Worm (Caenorhabditis elegans) whole organism, late embryonic: ENCODE measurements around the gene H10D18.1.

Source experiments
- K02D7.2 ChIP-seq: sonication (generic microtip); optimal IDR thresholded peaks from 2 replicates; lab custom pipeline; 2017; ENCODE audit warnings: mild to moderate bottlenecking, missing genetic modification characterization, missing compliant biosample characterization
- ama-1 ChIP-seq: fragments of 150-350 bp; optimal IDR thresholded peaks from 2 replicates; lab custom pipeline; 2014
- ceh-14 ChIP-seq: sonication (generic microtip); optimal IDR thresholded peaks from 2 replicates; lab custom pipeline; 2016; ENCODE audit warnings: missing genotype, missing genetic modification characterization, missing compliant biosample characterization
- ceh-18 ChIP-seq: sonication (generic microtip); optimal IDR thresholded peaks from 2 replicates; lab custom pipeline; 2016; ENCODE audit warnings: missing genetic modification characterization, missing compliant biosample characterization
- ceh-19 ChIP-seq: fragments of 200-800 bp; sonication (Bioruptor generic); optimal IDR thresholded peaks from 2 replicates; lab custom pipeline; 2018; ENCODE audit warnings: mild to moderate bottlenecking, missing genetic modification characterization, missing compliant biosample characterization
- ceh-2 ChIP-seq: sonication (generic microtip); optimal IDR thresholded peaks from 2 replicates; lab custom pipeline; 2016; ENCODE audit warnings: missing genotype, missing genetic modification characterization, missing compliant biosample characterization
- ceh-22 ChIP-seq: sonication (generic microtip); optimal IDR thresholded peaks from 2 replicates; lab custom pipeline; 2017; ENCODE audit warnings: missing biosample characterization, missing genetic modification characterization
- ceh-24 ChIP-seq: sonication (generic microtip); optimal IDR thresholded peaks from 2 replicates; lab custom pipeline; 2016; ENCODE audit warnings: mild to moderate bottlenecking, missing genetic modification characterization, missing compliant biosample characterization
- ceh-31 ChIP-seq: sonication (generic microtip); optimal IDR thresholded peaks from 2 replicates; lab custom pipeline; 2016; ENCODE audit warnings: missing genetic modification characterization, missing compliant biosample characterization
- ceh-34 ChIP-seq: sonication (generic microtip); optimal IDR thresholded peaks from 2 replicates; lab custom pipeline; 2016; ENCODE audit warnings: mild to moderate bottlenecking, missing genetic modification characterization, missing compliant biosample characterization
- ceh-45 ChIP-seq: fragments of 200-800 bp; sonication (Bioruptor generic); IDR thresholded peaks from 2 replicates; pipeline ENCODE4 v1.3.6; 2022; ENCODE audit warnings: missing genetic modification reagents, missing genetic modification characterization, missing compliant biosample characterization
- che-1 ChIP-seq: sonication (generic microtip); optimal IDR thresholded peaks from 2 replicates; lab custom pipeline; 2016; ENCODE audit warnings: mild to moderate bottlenecking, missing genetic modification characterization, missing compliant biosample characterization
- elt-2 ChIP-seq: sonication (generic microtip); optimal IDR thresholded peaks from 2 replicates; lab custom pipeline; 2016; ENCODE audit warnings: missing genetic modification reagents, missing genetic modification characterization, missing compliant biosample characterization
- elt-4 ChIP-seq: sonication (generic microtip); optimal IDR thresholded peaks from 2 replicates; lab custom pipeline; 2016; ENCODE audit warnings: missing genetic modification characterization, missing compliant biosample characterization
- fax-1 ChIP-seq: sonication (generic microtip); optimal IDR thresholded peaks from 2 replicates; lab custom pipeline; 2016; ENCODE audit warnings: missing genotype, missing genetic modification characterization, missing compliant biosample characterization
- gmeb-2 ChIP-seq: sonication (generic microtip); optimal IDR thresholded peaks from 2 replicates; lab custom pipeline; 2016; ENCODE audit warnings: missing genetic modification characterization, inconsistent platforms, missing compliant biosample characterization
- hlh-15 ChIP-seq: sonication (generic microtip); optimal IDR thresholded peaks from 2 replicates; lab custom pipeline; 2016; ENCODE audit warnings: missing genetic modification characterization, missing compliant biosample characterization
- hlh-30 ChIP-seq: sonication (generic microtip); optimal IDR thresholded peaks from 2 replicates; lab custom pipeline; 2017; ENCODE audit warnings: antibody characterized with exemption, missing genetic modification characterization, missing compliant biosample characterization; ENCODE audit not compliant: insufficient read depth
- hlh-8 ChIP-seq: sonication (generic microtip); optimal IDR thresholded peaks from 2 replicates; lab custom pipeline; 2016; ENCODE audit warnings: missing genotype, missing genetic modification characterization, missing compliant biosample characterization
- madf-2 ChIP-seq: sonication (generic microtip); optimal IDR thresholded peaks from 2 replicates; lab custom pipeline; 2017; ENCODE audit warnings: missing genetic modification characterization, missing compliant biosample characterization
- nfya-1 ChIP-seq: sonication (generic microtip); optimal IDR thresholded peaks from 2 replicates; lab custom pipeline; 2017; ENCODE audit warnings: missing genetic modification characterization, mild to moderate bottlenecking, missing compliant biosample characterization, antibody characterized with exemption, moderate library complexity
- nhr-11 ChIP-seq: fragments of 150-350 bp; optimal IDR thresholded peaks from 2 replicates; lab custom pipeline; 2014; ENCODE audit warnings: missing biosample characterization, missing genetic modification characterization
- nhr-232 ChIP-seq: sonication (generic microtip); optimal IDR thresholded peaks from 2 replicates; lab custom pipeline; 2016; ENCODE audit warnings: missing genetic modification characterization, missing compliant biosample characterization
- npax-4 ChIP-seq: sonication (generic microtip); optimal IDR thresholded peaks from 2 replicates; lab custom pipeline; 2016; ENCODE audit warnings: missing genetic modification characterization, missing compliant biosample characterization
- odd-2 ChIP-seq: sonication (generic microtip); optimal IDR thresholded peaks from 2 replicates; lab custom pipeline; 2017; ENCODE audit warnings: antibody characterized with exemption, mild to moderate bottlenecking, missing genetic modification characterization, missing compliant biosample characterization
- pag-3 ChIP-seq: sonication (generic microtip); optimal IDR thresholded peaks from 2 replicates; lab custom pipeline; 2016; ENCODE audit warnings: missing compliant biosample characterization, missing genetic modification characterization, borderline replicate concordance
- pat-9 ChIP-seq: fragments of 200-800 bp; sonication (Bioruptor generic); optimal IDR thresholded peaks from 2 replicates; lab custom pipeline; 2018; ENCODE audit warnings: mild to moderate bottlenecking, missing genetic modification characterization, moderate library complexity, missing compliant biosample characterization
- pha-4 ChIP-seq: fragments of 150-350 bp; optimal IDR thresholded peaks from 2 replicates; lab custom pipeline; 2018; ENCODE audit warnings: missing biosample characterization, missing genetic modification reagents, missing genetic modification characterization
- ref-2 ChIP-seq: sonication (generic microtip); optimal IDR thresholded peaks from 2 replicates; lab custom pipeline; 2016; ENCODE audit warnings: missing genetic modification characterization, missing compliant biosample characterization
- sox-2 ChIP-seq: fragments of 200-800 bp; sonication (Bioruptor generic); IDR thresholded peaks from 2 replicates; pipeline ENCODE4 v1.3.6; 2022; ENCODE audit warnings: missing genetic modification reagents, missing genetic modification characterization, missing compliant biosample characterization
- sox-4 ChIP-seq: sonication (generic microtip); optimal IDR thresholded peaks from 2 replicates; lab custom pipeline; 2017; ENCODE audit warnings: mild to moderate bottlenecking, missing genetic modification characterization, inconsistent platforms, missing compliant biosample characterization
- tbx-7 ChIP-seq: sonication (generic microtip); optimal IDR thresholded peaks from 2 replicates; lab custom pipeline; 2016; ENCODE audit warnings: missing genotype, missing genetic modification characterization, missing compliant biosample characterization
- unc-3 ChIP-seq, 2 experiments: fragments of 200-800 bp in 1 of 2; sonication (Bioruptor generic) in 1 of 2; sonication (generic microtip) in 1 of 2; conservative IDR thresholded peaks in 1 of 2; optimal IDR thresholded peaks in 1 of 2; 2 replicates each; pipeline versions ENCODE4 v1.3.6 to Lab custom; 2016 to 2022; ENCODE audit warnings: missing compliant biosample characterization in 2 of 2, missing genetic modification characterization in 2 of 2, missing genetic modification reagents in 1 of 2
- unc-42 ChIP-seq: sonication (generic microtip); optimal IDR thresholded peaks from 2 replicates; lab custom pipeline; 2016; ENCODE audit warnings: missing genotype, missing genetic modification characterization, missing compliant biosample characterization
- unc-55 ChIP-seq: sonication (generic microtip); optimal IDR thresholded peaks from 2 replicates; lab custom pipeline; 2017; ENCODE audit warnings: missing biosample characterization, missing genetic modification reagents, missing genetic modification characterization
- unc-86 ChIP-seq: sonication (generic microtip); optimal IDR thresholded peaks from 2 replicates; lab custom pipeline; 2016; ENCODE audit warnings: missing genetic modification characterization, missing compliant biosample characterization
- zip-5 ChIP-seq: sonication (generic microtip); optimal IDR thresholded peaks from 2 replicates; lab custom pipeline; 2016; ENCODE audit warnings: missing genetic modification characterization, missing compliant biosample characterization

H10D18.1 gene

DNA sequence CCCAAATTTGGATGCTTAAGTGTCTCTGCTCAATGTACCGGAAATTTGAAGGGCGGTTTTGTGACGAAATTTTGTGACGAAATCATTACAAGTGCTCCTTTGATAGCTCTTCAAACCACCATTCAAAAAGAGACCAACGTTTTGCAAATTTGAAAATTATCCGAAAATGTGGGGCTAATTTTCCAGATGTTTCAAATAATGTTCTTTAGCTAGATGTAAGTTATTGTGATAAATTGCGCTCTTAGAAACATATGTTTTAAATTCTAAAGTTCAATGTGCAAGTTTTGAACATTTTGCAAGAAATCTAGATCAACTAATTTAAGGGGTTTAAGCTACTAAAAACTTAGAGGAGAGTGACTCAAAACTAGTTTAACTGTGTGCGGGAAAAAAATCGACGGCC, 5.9 kb downstream of the H10D18.1 start:
- TF ChIP-seq nfya-1 (tag; lab: Kevin White, UChicago) (no peak), ceh-34 (tag; lab: Kevin White, UChicago) (no peak)

DNA sequence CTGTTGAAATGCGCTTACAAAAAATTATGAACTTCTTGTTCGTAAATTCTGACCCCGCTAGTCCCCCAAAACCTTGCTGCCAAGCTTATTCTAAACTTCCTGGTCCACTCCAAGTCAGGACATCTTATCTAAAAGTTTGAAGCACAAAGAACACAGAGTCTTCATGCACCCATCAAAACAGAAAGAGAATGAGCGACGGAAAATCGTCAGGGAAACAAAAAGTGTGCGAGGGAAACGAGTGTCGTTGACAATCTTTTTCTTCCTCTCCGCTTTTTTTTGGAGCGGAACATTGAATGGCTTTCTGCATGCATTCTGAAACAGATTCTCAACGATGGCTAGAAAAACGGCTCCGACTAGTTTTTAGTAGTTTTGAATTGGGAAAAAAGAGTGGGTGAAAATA, 10.2 kb downstream of the H10D18.1 start:
- no peak for TF ChIP-seq npax-4
- TF ChIP-seq unc-3 (GFP tag; conservative IDR thresholded peaks at IDR 0.05; lab: Robert Waterston, UW): no peak
- no peak for TF ChIP-seq unc-3 (tag; optimal IDR thresholded peaks at IDR 0.05; lab: Kevin White, UChicago)
- no peak for TF ChIP-seq zip-5 (tag; lab: Kevin White, UChicago)
- TF ChIP-seq fax-1: no peak
- TF ChIP-seq unc-86 (tag; lab: Kevin White, UChicago): no peak
- no peak for TF ChIP-seq hlh-15 (tag; lab: Kevin White, UChicago)
- TF ChIP-seq che-1: no peak
- no peak for TF ChIP-seq hlh-8 (tag; lab: Kevin White, UChicago)
- no peak for TF ChIP-seq ceh-22
- TF ChIP-seq ama-1 (lab: Kevin White, UChicago): no peak
- no peak for TF ChIP-seq ceh-24 (tag; lab: Kevin White, UChicago)
- no peak for TF ChIP-seq pha-4 (tag; lab: Kevin White, UChicago)
- no peak for TF ChIP-seq gmeb-2
- no peak for TF ChIP-seq nhr-232 (tag; lab: Kevin White, UChicago)
- TF ChIP-seq hlh-30 (tag; lab: Kevin White, UChicago): no peak
- no peak for TF ChIP-seq tbx-7 (tag; lab: Kevin White, UChicago)
- TF ChIP-seq unc-42 (tag; lab: Kevin White, UChicago): no peak
- no peak for TF ChIP-seq ceh-45 (GFP tag; lab: Robert Waterston, UW)
- TF ChIP-seq odd-2 (tag; lab: Kevin White, UChicago): no peak

DNA sequence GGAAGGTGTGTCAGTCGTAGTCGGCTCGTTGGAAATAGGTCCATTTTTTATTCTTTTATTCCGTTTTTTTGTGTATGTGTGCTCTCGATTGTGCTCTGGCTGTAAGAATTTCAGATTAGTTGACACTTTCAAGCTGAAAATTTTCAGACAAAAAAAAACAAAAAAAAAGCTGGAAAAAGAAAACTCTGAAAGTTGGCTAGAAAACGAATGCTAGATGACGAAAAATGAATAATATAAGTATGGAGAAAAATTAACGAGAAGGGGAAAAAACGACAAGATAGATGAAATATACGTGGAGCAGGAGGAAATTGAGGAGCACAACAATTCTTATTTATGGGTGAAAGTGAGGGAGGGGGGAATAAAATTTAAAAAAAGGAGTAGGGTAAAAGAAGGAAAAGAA, 16.6 kb downstream of the H10D18.1 start, which contains the start of gene H10D18.5:
Gene H10D18.5 (minus strand): TSS at position 101 of the 400 bp plus-strand sequence.
- no peak for TF ChIP-seq ceh-14
- no peak for TF ChIP-seq odd-2 (tag; lab: Kevin White, UChicago)
- no peak for TF ChIP-seq ref-2 (tag; lab: Kevin White, UChicago)
- TF ChIP-seq unc-55: no peak
- TF ChIP-seq pag-3 (tag; lab: Kevin White, UChicago): no peak
- TF ChIP-seq sox-2 (GFP tag; lab: Robert Waterston, UW): no peak
- TF ChIP-seq, all 69 proteins: peak for 0

DNA sequence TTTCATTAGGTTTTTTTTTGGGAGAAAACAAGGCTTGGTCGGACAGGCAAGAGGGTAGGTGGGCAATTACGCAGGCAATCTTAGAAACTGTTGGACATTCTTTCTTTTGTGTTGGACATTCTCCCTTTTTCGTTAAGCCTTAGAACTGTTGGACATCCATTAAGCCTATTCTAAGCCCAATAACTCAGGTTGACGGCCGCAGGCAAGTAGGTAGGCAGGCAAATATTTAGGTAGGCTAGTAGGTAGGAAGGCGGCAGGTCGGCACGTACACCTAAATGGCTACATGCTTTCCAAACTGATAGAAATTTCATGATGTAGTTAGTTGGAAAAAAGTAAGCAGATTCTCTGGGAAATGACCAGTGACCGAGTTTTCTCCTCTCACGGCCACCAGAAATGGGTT, 17.1 kb downstream of the H10D18.1 start:
- no peak for TF ChIP-seq odd-2 (tag; lab: Kevin White, UChicago)
- no peak for TF ChIP-seq ceh-31 (tag; lab: Kevin White, UChicago)
- no peak for TF ChIP-seq elt-2 (tag; lab: Kevin White, UChicago)
- TF ChIP-seq pat-9: no peak
- no peak for TF ChIP-seq fax-1
- no peak for TF ChIP-seq elt-4
- TF ChIP-seq ceh-18: no peak
- TF ChIP-seq nhr-11 (tag; lab: Kevin White, UChicago): no peak
- TF ChIP-seq ceh-19 (GFP tag; lab: Kevin White, UChicago): no peak
- TF ChIP-seq ceh-2 (tag; lab: Kevin White, UChicago): no peak
- TF ChIP-seq sox-4 (tag; lab: Kevin White, UChicago): no peak
- TF ChIP-seq madf-2 (tag; lab: Kevin White, UChicago): no peak
- no peak for TF ChIP-seq pag-3 (tag; lab: Kevin White, UChicago)

DNA sequence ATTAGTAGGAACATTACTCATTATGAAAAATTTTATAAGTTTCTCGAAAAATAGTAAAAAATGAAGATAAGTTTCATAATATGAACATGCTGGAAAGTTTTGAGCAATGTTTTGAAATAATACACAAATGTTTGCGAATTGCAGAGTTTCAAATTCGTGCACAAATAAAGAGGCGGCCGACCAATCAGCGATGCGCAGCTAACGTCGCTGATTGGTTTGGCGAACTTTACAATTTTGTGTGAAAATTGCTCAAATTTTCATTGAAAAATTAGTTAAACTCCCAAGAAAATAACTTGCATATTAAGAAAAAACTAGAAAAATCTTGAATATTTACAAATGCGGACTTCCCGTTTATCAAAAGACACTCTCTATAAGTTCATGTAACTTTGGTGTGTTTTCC, 17.6 kb downstream of the H10D18.1 start:
- TF ChIP-seq nfya-1 (tag; lab: Kevin White, UChicago) (peak; percentile 78), K02D7.2 (tag; lab: Kevin White, UChicago) (no peak)
